ENCODE assay signal across 5 worm cellular contexts in genomic region chrIII:3310876-3311597, ce11.
A peak's percentile ranks its signal among the peaks of the same experiment; 100 is the strongest.
TF ChIP-seq lines count a peak whose summit lies in the region.

Gene ral-1 (plus strand): TSS chrIII:3311310.

TF ChIP-seq in whole organism, L1 larva, 84 proteins besides CTCF, POLR2A, EP300 and RAD21:
- TF ChIP-seq F16B12.6 (tag; optimal IDR thresholded peaks at IDR 0.05; lab: Kevin White, UChicago) (peak; percentile 12), lin-13 (GFP tag; optimal IDR thresholded peaks at IDR 0.05; lab: Kevin White, UChicago) (no peak), nhr-85 (tag; lab: Kevin White, UChicago) (peak; percentile 62), sox-4 (tag; optimal IDR thresholded peaks at IDR 0.05; lab: Kevin White, UChicago) (no peak), nhr-11 (tag; optimal IDR thresholded peaks at IDR 0.05; lab: Kevin White, UChicago) (no peak), ets-5 (GFP tag; IDR thresholded peaks at IDR 0.05; lab: Robert Waterston, UW) (no peak), fkh-8 (tag; optimal IDR thresholded peaks at IDR 0.05; lab: Kevin White, UChicago) (peak; percentile 50), lsy-2 (tag; optimal IDR thresholded peaks at IDR 0.05; lab: Kevin White, UChicago) (peak in 1 of 2 experiments; percentile 0), efl-1 (optimal IDR thresholded peaks at IDR 0.05; lab: Kevin White, UChicago) (no peak), efl-1 (GFP tag; optimal IDR thresholded peaks at IDR 0.05 in 1 of 2; lab: Kevin White, UChicago) (peak in 1 of 2 experiments; percentile 62), blmp-1 (tag; optimal IDR thresholded peaks at IDR 0.05; lab: Kevin White, UChicago) (peak; percentile 4)

TF ChIP-seq in whole organism, L3 larva, 47 proteins besides CTCF, POLR2A, EP300 and RAD21:
- no peak for TF ChIP-seq egl-5 (tag; optimal IDR thresholded peaks at IDR 0.05; lab: Kevin White, UChicago)
- no peak for TF ChIP-seq ama-1 (optimal IDR thresholded peaks at IDR 0.05; lab: Kevin White, UChicago)
- no peak for TF ChIP-seq R02D3.7 (tag; optimal IDR thresholded peaks at IDR 0.05; lab: Kevin White, UChicago)
- no peak for TF ChIP-seq ztf-4 (tag; optimal IDR thresholded peaks at IDR 0.05; lab: Kevin White, UChicago)
- no peak for TF ChIP-seq nhr-11 (tag; optimal IDR thresholded peaks at IDR 0.05; lab: Kevin White, UChicago)
- TF ChIP-seq ceh-28 (tag; optimal IDR thresholded peaks at IDR 0.05; lab: Kevin White, UChicago), result peak; percentile 78
- TF ChIP-seq pha-4 (tag; optimal IDR thresholded peaks at IDR 0.05; lab: Kevin White, UChicago), result peak; percentile 4
- TF ChIP-seq elt-1 (tag; optimal IDR thresholded peaks at IDR 0.05; lab: Kevin White, UChicago), result no peak
- TF ChIP-seq pqm-1 (tag; optimal IDR thresholded peaks at IDR 0.05; lab: Kevin White, UChicago), result peak; percentile 4
- no peak for TF ChIP-seq snpc-4 (tag; optimal IDR thresholded peaks at IDR 0.05; lab: Kevin White, UChicago)
- TF ChIP-seq hmg-11 (tag; optimal IDR thresholded peaks at IDR 0.05; lab: Kevin White, UChicago), result peak; percentile 30
- no peak for TF ChIP-seq nhr-25 (tag; optimal IDR thresholded peaks at IDR 0.05; lab: Kevin White, UChicago)
- TF ChIP-seq nfya-1 (tag; optimal IDR thresholded peaks at IDR 0.05; lab: Kevin White, UChicago; ENCODE audit: insufficient read depth), result peak; percentile 22
TF ChIP-seq in whole organism, L3 larva: peak in this region for 5.

TF ChIP-seq in whole organism, early embryonic, 17 proteins besides CTCF, POLR2A, EP300 and RAD21:
- TF ChIP-seq ceh-13 (GFP tag; optimal IDR thresholded peaks at IDR 0.05; lab: Kevin White, UChicago) (no peak), tra-4 (tag; optimal IDR thresholded peaks at IDR 0.05; lab: Kevin White, UChicago) (no peak), flt-1 (GFP tag; IDR thresholded peaks at IDR 0.05; lab: Robert Waterston, UW) (no peak), hmg-4 (GFP tag; optimal IDR thresholded peaks at IDR 0.05; lab: Kevin White, UChicago) (peak; percentile 21), ama-1 (optimal IDR thresholded peaks at IDR 0.05; lab: Kevin White, UChicago) (no peak), tbx-37 (GFP tag; conservative IDR thresholded peaks at IDR 0.05; lab: Robert Waterston, UW) (no peak)

TF ChIP-seq in whole organism, midembryonic, 9 proteins besides CTCF, POLR2A, EP300 and RAD21:
- TF ChIP-seq ztf-29 (GFP tag; IDR thresholded peaks at IDR 0.05; lab: Robert Waterston, UW) (no peak), T22C8.4 (GFP tag; IDR thresholded peaks at IDR 0.05; lab: Robert Waterston, UW) (peak; percentile 84), klf-2 (GFP tag; conservative IDR thresholded peaks at IDR 0.05; lab: Robert Waterston, UW) (no peak)

TF ChIP-seq in whole organism, young adult, 124 proteins besides CTCF, POLR2A, EP300 and RAD21:
- TF ChIP-seq F57C9.4 (tag; optimal IDR thresholded peaks at IDR 0.05; lab: Kevin White, UChicago), result no peak
- TF ChIP-seq hmg-1.2 (GFP tag; IDR thresholded peaks at IDR 0.05; lab: Robert Waterston, UW), result peak; percentile 88
- no peak; the same call in 1 of the 2 replicates for TF ChIP-seq cebp-1 (GFP tag; IDR thresholded peaks at IDR 0.05; lab: Robert Waterston, UW)
- peak; percentile 89 for TF ChIP-seq cebp-1 (tag; optimal IDR thresholded peaks at IDR 0.05; lab: Kevin White, UChicago)
